Worm (Caenorhabditis elegans): ENCODE results near the gene F25E5.9.

Gene F25E5.9

ce11 chrV:7478404-7478803, 40.7 kb upstream of the F25E5.9 start, which contains the start of gene str-190:
Gene str-190, minus strand, starts transcription at chrV:7478504.
- TF ChIP-seq ceh-19 (GFP tag; optimal IDR thresholded peaks at IDR 0.05) (no peak), pat-9 (tag; optimal IDR thresholded peaks at IDR 0.05) (no peak), pax-1 (tag; optimal IDR thresholded peaks at IDR 0.05) (no peak), pag-3 (tag; optimal IDR thresholded peaks at IDR 0.05; ENCODE audit: borderline replicate concordance) (no peak), dmd-4 (tag; optimal IDR thresholded peaks at IDR 0.05; ENCODE audit: borderline replicate concordance) (no peak), ceh-18 (tag; optimal IDR thresholded peaks at IDR 0.05) (no peak), ahr-1 (tag; optimal IDR thresholded peaks at IDR 0.05) (no peak), nhr-232 (tag; optimal IDR thresholded peaks at IDR 0.05) (no peak), pha-4 (tag; optimal IDR thresholded peaks at IDR 0.05) (no peak), ets-4 (tag; optimal IDR thresholded peaks at IDR 0.05) (no peak), tbx-2 (tag; optimal IDR thresholded peaks at IDR 0.05) (no peak), zip-5 (tag; optimal IDR thresholded peaks at IDR 0.05) (no peak), nfya-1 (tag; optimal IDR thresholded peaks at IDR 0.05) (no peak), hlh-13 (GFP tag; optimal IDR thresholded peaks at IDR 0.05) (no peak), fkh-10 (GFP tag; optimal IDR thresholded peaks at IDR 0.05) (no peak), unc-86 (tag; optimal IDR thresholded peaks at IDR 0.05) (no peak)

- TF ChIP-seq pha-2 (tag; optimal IDR thresholded peaks at IDR 0.05) (no peak), madf-2 (tag; optimal IDR thresholded peaks at IDR 0.05) (no peak), pat-9 (tag; optimal IDR thresholded peaks at IDR 0.05) (no peak), K02D7.2 (tag; optimal IDR thresholded peaks at IDR 0.05) (no peak), gmeb-2 (tag; optimal IDR thresholded peaks at IDR 0.05) (no peak), sox-2 (GFP tag; IDR thresholded peaks at IDR 0.05) (no peak), ceh-9 (tag; optimal IDR thresholded peaks at IDR 0.05) (no peak), unc-55 (GFP tag; optimal IDR thresholded peaks at IDR 0.05) (no peak), pha-4 (tag; optimal IDR thresholded peaks at IDR 0.05) (no peak)
These were observed 39.0 kb upstream of the F25E5.9 start, which contains the start of gene srh-125 for ce11 chrV:7476766-7477165. Gene srh-125, minus strand, starts transcription at chrV:7476866.

ce11 chrV:7472815-7473214, 35.1 kb upstream of the F25E5.9 start, which contains the start of gene str-28:
Gene str-28, minus strand, starts transcription at chrV:7472915.
- TF ChIP-seq ztf-16 (tag; optimal IDR thresholded peaks at IDR 0.05), result no peak
- TF ChIP-seq unc-55 (GFP tag; optimal IDR thresholded peaks at IDR 0.05), result no peak
- no peak for TF ChIP-seq pros-1 (tag; optimal IDR thresholded peaks at IDR 0.05)
- no peak for TF ChIP-seq ets-4 (tag; optimal IDR thresholded peaks at IDR 0.05)
- no peak for TF ChIP-seq ceh-24 (tag; optimal IDR thresholded peaks at IDR 0.05)
- no peak for TF ChIP-seq pax-1 (tag; optimal IDR thresholded peaks at IDR 0.05)
- no peak for TF ChIP-seq ttx-3 (tag; optimal IDR thresholded peaks at IDR 0.05)
- no peak for TF ChIP-seq syd-9 (tag; optimal IDR thresholded peaks at IDR 0.05)
- no peak for TF ChIP-seq lim-6 (tag; optimal IDR thresholded peaks at IDR 0.05)
- TF ChIP-seq pha-4 (tag; optimal IDR thresholded peaks at IDR 0.05), result no peak
- TF ChIP-seq fax-1 (tag; optimal IDR thresholded peaks at IDR 0.05), result no peak
- TF ChIP-seq nhr-11 (tag; optimal IDR thresholded peaks at IDR 0.05), result no peak
- TF ChIP-seq ceh-19 (GFP tag; optimal IDR thresholded peaks at IDR 0.05), result no peak
- no peak for TF ChIP-seq C38D4.7 (GFP tag; optimal IDR thresholded peaks at IDR 0.05)
- no peak for TF ChIP-seq ceh-9 (tag; optimal IDR thresholded peaks at IDR 0.05)
- no peak for TF ChIP-seq K02D7.2 (tag; optimal IDR thresholded peaks at IDR 0.05)
- no peak for TF ChIP-seq elt-4 (tag; optimal IDR thresholded peaks at IDR 0.05)
- no peak for TF ChIP-seq unc-3 (GFP tag; conservative IDR thresholded peaks at IDR 0.05)
- no peak for TF ChIP-seq unc-3 (tag; optimal IDR thresholded peaks at IDR 0.05)

- TF ChIP-seq ceh-6 (GFP tag; optimal IDR thresholded peaks at IDR 0.05), result no peak
- peak; percentile 36 for TF ChIP-seq ref-2 (tag; optimal IDR thresholded peaks at IDR 0.05)
- peak; percentile 70 for TF ChIP-seq ceh-14 (tag; optimal IDR thresholded peaks at IDR 0.05)
- TF ChIP-seq unc-42 (tag; optimal IDR thresholded peaks at IDR 0.05), result peak; percentile 61
- peak; percentile 59 for TF ChIP-seq hlh-8 (tag; optimal IDR thresholded peaks at IDR 0.05)
- TF ChIP-seq hlh-6 (tag; optimal IDR thresholded peaks at IDR 0.05), result peak; percentile 5
- TF ChIP-seq ceh-18 (tag; optimal IDR thresholded peaks at IDR 0.05), result peak; percentile 30
- TF ChIP-seq lin-11 (tag; optimal IDR thresholded peaks at IDR 0.05), result no peak
- TF ChIP-seq elt-2 (tag; optimal IDR thresholded peaks at IDR 0.05), result peak; percentile 30
- TF ChIP-seq unc-86 (tag; optimal IDR thresholded peaks at IDR 0.05), result peak; percentile 15
- no peak for TF ChIP-seq sox-4 (tag; optimal IDR thresholded peaks at IDR 0.05)
- peak; percentile 80 for TF ChIP-seq rnt-1 (tag; optimal IDR thresholded peaks at IDR 0.05)
- no peak for TF ChIP-seq ceh-30 (tag; optimal IDR thresholded peaks at IDR 0.05)
- no peak for TF ChIP-seq ceh-19 (GFP tag; optimal IDR thresholded peaks at IDR 0.05)
- peak; percentile 42 for TF ChIP-seq zip-5 (tag; optimal IDR thresholded peaks at IDR 0.05)
- peak; percentile 27 for TF ChIP-seq dmd-4 (tag; optimal IDR thresholded peaks at IDR 0.05; ENCODE audit: borderline replicate concordance)
- peak; percentile 78 for TF ChIP-seq ets-4 (tag; optimal IDR thresholded peaks at IDR 0.05)
- TF ChIP-seq fax-1 (tag; optimal IDR thresholded peaks at IDR 0.05), result peak; percentile 15
- peak; percentile 95 for TF ChIP-seq ceh-31 (tag; optimal IDR thresholded peaks at IDR 0.05)
- TF ChIP-seq unc-55 (GFP tag; optimal IDR thresholded peaks at IDR 0.05), result peak; percentile 2
- TF ChIP-seq ceh-34 (tag; optimal IDR thresholded peaks at IDR 0.05), result peak; percentile 67
These were observed 27.8 kb upstream of the F25E5.9 start, which contains the start of gene F25E5.1 for ce11 chrV:7465509-7465908. Gene F25E5.1, plus strand, starts transcription at chrV:7465884.

Measured in whole organism, late embryonic.